Fruit fly (Drosophila melanogaster) whole organism, embryonic: ENCODE measurements around the gene intr.
A peak's percentile ranks its signal among the peaks of the same experiment; 100 is the strongest.

Experiments used
- Abd-B ChIP-seq: fragments of 200-800 bp; sonication (Bioruptor generic); optimal IDR thresholded peaks from 2 replicates; lab custom pipeline; 2018; ENCODE audit warnings: missing biosample characterization, mild to moderate bottlenecking, missing genetic modification characterization, moderate library complexity
- CG10654 ChIP-seq: fragments of 200-800 bp; sonication (Bioruptor generic); optimal IDR thresholded peaks from 2 replicates; lab custom pipeline; 2016; ENCODE audit warnings: missing biosample characterization, missing genetic modification characterization
- CG11723 ChIP-seq: fragments of 200-800 bp; sonication (Bioruptor generic); optimal IDR thresholded peaks from 2 replicates; lab custom pipeline; 2017; ENCODE audit warnings: missing biosample characterization, mild to moderate bottlenecking, missing genetic modification characterization
- CG13424 ChIP-seq: fragments of 200-800 bp; sonication (Bioruptor generic); optimal IDR thresholded peaks from 2 replicates; lab custom pipeline; 2019; ENCODE audit warnings: missing biosample characterization, mild to moderate bottlenecking, missing genetic modification characterization, moderate library complexity
- CG15514 ChIP-seq: fragments of 200-800 bp; sonication (Bioruptor generic); optimal IDR thresholded peaks from 3 replicates; lab custom pipeline; 2017; ENCODE audit warnings: missing biosample characterization, missing genetic modification characterization, mild to moderate bottlenecking, moderate library complexity, missing genetic modification reagents
- CG16813 ChIP-seq: fragments of 200-800 bp; sonication (Bioruptor generic); IDR thresholded peaks from 3 replicates; pipeline ENCODE4 v1.3.6; 2022; ENCODE audit warnings: missing biosample characterization, missing genetic modification characterization; ENCODE audit not compliant: partially characterized antibody
- CG17385 ChIP-seq: fragments of 200-800 bp; sonication (Bioruptor generic); optimal IDR thresholded peaks from 3 replicates; lab custom pipeline; 2018; ENCODE audit warnings: missing biosample characterization, mild to moderate bottlenecking, missing genetic modification characterization
- CG18764 ChIP-seq: fragments of 200-800 bp; sonication (Bioruptor generic); optimal IDR thresholded peaks from 3 replicates; lab custom pipeline; 2016; ENCODE audit warnings: missing biosample characterization, missing genetic modification characterization
- CG2129 ChIP-seq: fragments of 200-800 bp; sonication (Bioruptor generic); IDR thresholded peaks from 2 replicates; pipeline ENCODE4 v1.3.6; 2022; ENCODE audit warnings: missing biosample characterization, missing genetic modification characterization; ENCODE audit not compliant: partially characterized antibody
- CG30431 ChIP-seq: fragments of 200-800 bp; sonication (Bioruptor generic); optimal IDR thresholded peaks from 2 replicates; lab custom pipeline; 2017; ENCODE audit warnings: missing biosample characterization, missing genetic modification characterization
- CG4424 ChIP-seq: fragments of 200-800 bp; sonication (Bioruptor generic); optimal IDR thresholded peaks from 3 replicates; lab custom pipeline; 2016; ENCODE audit warnings: missing biosample characterization, missing genetic modification characterization
- CG5953 ChIP-seq: fragments of 200-800 bp; sonication (Bioruptor generic); IDR thresholded peaks from 2 replicates; pipeline ENCODE4 v1.3.6; 2022; ENCODE audit warnings: missing biosample characterization, missing genetic modification characterization
- CG6854 ChIP-seq: fragments of 200-800 bp; sonication (Bioruptor generic); optimal IDR thresholded peaks from 3 replicates; lab custom pipeline; 2017; ENCODE audit warnings: missing biosample characterization, mild to moderate bottlenecking, missing genetic modification characterization
- CG7556 ChIP-seq: fragments of 200-800 bp; sonication (Bioruptor generic); optimal IDR thresholded peaks from 2 replicates; lab custom pipeline; 2017; ENCODE audit warnings: missing biosample characterization, mild to moderate bottlenecking, missing genetic modification characterization
- CG8924 ChIP-seq: fragments of 200-800 bp; optimal IDR thresholded peaks from 3 replicates; lab custom pipeline; 2019; ENCODE audit warnings: missing biosample characterization, mild to moderate bottlenecking, missing genetic modification characterization, moderate library complexity
- CG9817 ChIP-seq: fragments of 200-800 bp; sonication (Bioruptor generic); optimal IDR thresholded peaks from 2 replicates; lab custom pipeline; 2018; ENCODE audit warnings: missing biosample characterization, mild to moderate bottlenecking, missing genetic modification characterization, moderate library complexity
- Dbx ChIP-seq: fragments of 200-800 bp; sonication (Bioruptor generic); IDR thresholded peaks from 3 replicates; pipeline ENCODE4 v1.3.6; 2022; ENCODE audit warnings: missing biosample characterization, missing genetic modification characterization
- Dfd ChIP-seq, 2 experiments: fragments of >200 bp; optimal IDR thresholded peaks; 2 replicates each; lab custom pipeline; 2017; ENCODE audit warnings: missing biosample characterization in 2 of 2, missing genetic modification characterization in 2 of 2
- Fer2 ChIP-seq: fragments of 200-800 bp; sonication (Bioruptor generic); optimal IDR thresholded peaks from 2 replicates; lab custom pipeline; 2018; ENCODE audit warnings: missing biosample characterization, mild to moderate bottlenecking, missing genetic modification characterization, moderate library complexity
- Hey ChIP-seq: fragments of 200-800 bp; sonication (Bioruptor generic); optimal IDR thresholded peaks from 3 replicates; lab custom pipeline; 2018; ENCODE audit warnings: missing biosample characterization, mild to moderate bottlenecking, missing genetic modification characterization
- HmgZ ChIP-seq: fragments of 200-800 bp; sonication (Bioruptor generic); optimal IDR thresholded peaks from 2 replicates; lab custom pipeline; 2018; ENCODE audit warnings: missing biosample characterization, mild to moderate bottlenecking, missing genetic modification characterization
- MESR4 ChIP-seq: fragments of 200-800 bp; sonication (Bioruptor generic); optimal IDR thresholded peaks from 2 replicates; lab custom pipeline; 2018; ENCODE audit warnings: missing biosample characterization, mild to moderate bottlenecking, missing genetic modification characterization, moderate library complexity
- MTF-1 ChIP-seq: fragments of 200-800 bp; sonication (Bioruptor generic); optimal IDR thresholded peaks from 2 replicates; lab custom pipeline; 2018; ENCODE audit warnings: missing biosample characterization, mild to moderate bottlenecking, missing genetic modification characterization, borderline replicate concordance
- Mes4 ChIP-seq: fragments of 200-800 bp; sonication (Bioruptor generic); optimal IDR thresholded peaks from 2 replicates; lab custom pipeline; 2016; ENCODE audit warnings: missing biosample characterization, missing genetic modification characterization
- Sry-δ ChIP-seq: fragments of 200-800 bp; sonication (Bioruptor generic); optimal IDR thresholded peaks from 2 replicates; lab custom pipeline; 2016; ENCODE audit warnings: missing biosample characterization, missing genetic modification characterization
- Taf1 ChIP-seq: fragments of 200-800 bp; sonication (Bioruptor generic); IDR thresholded peaks from 2 replicates; pipeline ENCODE4 v1.3.6; 2022; ENCODE audit warnings: missing biosample characterization, missing genetic modification characterization
- Xbp1 ChIP-seq: fragments of 200-800 bp; sonication (Bioruptor generic); optimal IDR thresholded peaks from 3 replicates; lab custom pipeline; 2016; ENCODE audit warnings: missing biosample characterization, mild to moderate bottlenecking, missing genetic modification characterization
- bigmax ChIP-seq: fragments of 200-800 bp; sonication (Bioruptor generic); optimal IDR thresholded peaks from 2 replicates; lab custom pipeline; 2018; ENCODE audit warnings: missing biosample characterization, mild to moderate bottlenecking, missing genetic modification characterization
- bowl ChIP-seq: fragments of 200-800 bp; sonication (Bioruptor generic); IDR thresholded peaks from 2 replicates; pipeline ENCODE4 v1.3.6; 2022; ENCODE audit warnings: missing biosample characterization, missing genetic modification characterization
- cg ChIP-seq: fragments of 200-800 bp; sonication (Bioruptor generic); optimal IDR thresholded peaks from 3 replicates; lab custom pipeline; 2019; ENCODE audit warnings: missing biosample characterization, mild to moderate bottlenecking, missing genetic modification characterization, moderate library complexity
- ci ChIP-seq: fragments of 200-800 bp; sonication (Bioruptor generic); IDR thresholded peaks from 3 replicates; pipeline ENCODE4 v1.3.6; 2022; ENCODE audit warnings: missing biosample characterization, missing genetic modification characterization
- cwo ChIP-seq: fragments of 200-800 bp; sonication (Bioruptor generic); optimal IDR thresholded peaks from 3 replicates; lab custom pipeline; 2017; ENCODE audit warnings: missing biosample characterization, missing genetic modification characterization, mild to moderate bottlenecking, moderate library complexity, missing genetic modification reagents
- emc ChIP-seq: fragments of 200-800 bp; sonication (Bioruptor generic); optimal IDR thresholded peaks from 2 replicates; lab custom pipeline; 2016; ENCODE audit warnings: missing biosample characterization, missing genetic modification characterization
- ems ChIP-seq: fragments of 200-800 bp; sonication (Bioruptor generic); optimal IDR thresholded peaks from 3 replicates; lab custom pipeline; 2016; ENCODE audit warnings: missing biosample characterization, missing genetic modification characterization
- ewg ChIP-seq: fragments of 200-800 bp; sonication (Bioruptor generic); optimal IDR thresholded peaks from 3 replicates; lab custom pipeline; 2017; ENCODE audit warnings: mild to moderate bottlenecking, missing biosample characterization, missing genetic modification reagents, missing genetic modification characterization
- fu2 ChIP-seq: fragments of 200-800 bp; sonication (Bioruptor generic); optimal IDR thresholded peaks from 2 replicates; lab custom pipeline; 2016; ENCODE audit warnings: missing biosample characterization, missing genetic modification characterization
- gcm ChIP-seq: fragments of 200-800 bp; sonication (Bioruptor generic); optimal IDR thresholded peaks from 2 replicates; lab custom pipeline; 2019; ENCODE audit warnings: missing biosample characterization, mild to moderate bottlenecking, missing genetic modification characterization, moderate library complexity
- gem ChIP-seq: fragments of 200-800 bp; sonication (Bioruptor generic); optimal IDR thresholded peaks from 2 replicates; lab custom pipeline; 2019; ENCODE audit warnings: missing biosample characterization, mild to moderate bottlenecking, missing genetic modification characterization, moderate library complexity
- klu ChIP-seq: fragments of 200-800 bp; sonication (Bioruptor generic); IDR thresholded peaks from 2 replicates; pipeline ENCODE4 v1.3.6; 2022; ENCODE audit warnings: missing biosample characterization, missing genetic modification characterization
- odd ChIP-seq: fragments of 200-800 bp; sonication (Bioruptor generic); optimal IDR thresholded peaks from 2 replicates; lab custom pipeline; 2017; ENCODE audit warnings: missing biosample characterization, mild to moderate bottlenecking, missing genetic modification characterization
- salm ChIP-seq: fragments of 200-800 bp; sonication (Bioruptor generic); optimal IDR thresholded peaks from 2 replicates; lab custom pipeline; 2018; ENCODE audit warnings: missing biosample characterization, mild to moderate bottlenecking, missing genetic modification characterization
- sens-2 ChIP-seq: fragments of 200-800 bp; sonication (Bioruptor generic); IDR thresholded peaks from 2 replicates; pipeline ENCODE4 v1.3.6; 2022; ENCODE audit warnings: missing biosample characterization, missing genetic modification characterization
- slbo ChIP-seq: fragments of 200-800 bp; sonication (Bioruptor generic); IDR thresholded peaks from 2 replicates; pipeline ENCODE4 v1.3.6; 2022; ENCODE audit warnings: missing biosample characterization, missing genetic modification characterization
- so ChIP-seq: fragments of 200-800 bp; sonication (Bioruptor generic); IDR thresholded peaks from 3 replicates; pipeline ENCODE4 v1.3.6; 2022; ENCODE audit warnings: missing biosample characterization, missing genetic modification characterization
- tgo ChIP-seq: fragments of 200-800 bp; sonication (Bioruptor generic); IDR thresholded peaks from 3 replicates; pipeline ENCODE4 v1.3.6; 2022; ENCODE audit warnings: missing biosample characterization, missing genetic modification characterization
- twi ChIP-seq: fragments of 200-800 bp; optimal IDR thresholded peaks from 2 replicates; lab custom pipeline; 2019; ENCODE audit warnings: missing biosample characterization, mild to moderate bottlenecking, missing genetic modification characterization, moderate library complexity
- unc-4 ChIP-seq: fragments of 200-800 bp; sonication (Bioruptor generic); IDR thresholded peaks from 2 replicates; pipeline ENCODE4 v1.3.6; 2022; ENCODE audit warnings: missing biosample characterization, missing genetic modification characterization; ENCODE audit not compliant: partially characterized antibody
- vvl ChIP-seq: fragments of 200-800 bp; sonication (Bioruptor generic); IDR thresholded peaks from 2 replicates; pipeline ENCODE4 v1.3.6; 2022; ENCODE audit warnings: missing biosample characterization, missing genetic modification characterization
- zen ChIP-seq: fragments of 200-800 bp; sonication (Bioruptor generic); optimal IDR thresholded peaks from 3 replicates; lab custom pipeline; 2018; ENCODE audit warnings: missing biosample characterization, mild to moderate bottlenecking, missing genetic modification characterization, moderate library complexity

Gene intr

DNA sequence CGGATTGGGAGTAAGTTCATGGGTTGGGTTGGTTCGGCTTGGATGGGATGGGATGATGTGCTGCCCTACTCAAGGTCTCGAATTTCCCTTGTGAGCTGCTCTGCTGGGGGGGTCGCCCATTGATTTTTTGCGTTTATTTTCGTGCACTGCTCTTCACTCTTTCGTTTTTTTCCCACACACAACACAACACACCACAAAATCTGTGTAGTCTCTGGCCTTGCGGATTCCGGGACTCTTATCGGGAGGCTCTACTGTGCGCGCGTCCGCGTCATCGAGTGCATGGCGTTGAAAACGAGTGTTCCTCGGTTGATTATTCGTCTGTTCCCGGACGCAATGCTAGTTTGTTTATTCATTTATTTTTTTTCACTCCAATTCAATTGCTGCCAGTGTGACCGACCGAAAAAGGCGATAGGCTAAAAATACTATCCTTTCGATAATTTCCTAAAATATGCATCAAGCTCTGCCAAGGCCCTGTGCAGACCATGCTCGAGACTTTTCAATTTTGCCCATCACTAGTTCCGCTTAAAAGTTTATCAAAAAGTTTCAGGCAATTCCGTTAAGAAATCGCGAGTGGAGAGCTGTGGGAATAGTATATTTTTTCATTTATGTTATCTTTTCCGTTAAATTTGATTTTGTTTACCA lies 41.4 kb downstream of the intr start, which contains the start of gene WASp (continued):
- peak; percentile 87 for TF ChIP-seq vvl (GFP tag; lab: Robert Waterston, UW)
- TF ChIP-seq CG10654 (GFP tag; lab: Kevin White, UChicago) = peak; percentile 55
- TF ChIP-seq bigmax (GFP tag; lab: Kevin White, UChicago) = no peak
- TF ChIP-seq CG6854 (GFP tag; lab: Kevin White, UChicago) = no peak
- TF ChIP-seq klu (GFP tag; lab: Robert Waterston, UW) = no peak
- TF ChIP-seq Abd-B (GFP tag; lab: Kevin White, UChicago) = peak; percentile 18
- peak; percentile 94 for TF ChIP-seq Sry-δ (GFP tag; lab: Kevin White, UChicago)
- peak; percentile 65 for TF ChIP-seq CG4424 (GFP tag; lab: Kevin White, UChicago)
- TF ChIP-seq tgo (GFP tag; lab: Robert Waterston, UW) = peak; percentile 62
- TF ChIP-seq emc (GFP tag; lab: Kevin White, UChicago) = peak; percentile 75
- TF ChIP-seq cg = no peak
- no peak for TF ChIP-seq odd (GFP tag; lab: Kevin White, UChicago)
- no peak for TF ChIP-seq Dfd (GFP tag; optimal IDR thresholded peaks at IDR 0.05; lab: Kevin White, UChicago)
- peak; percentile 72 for TF ChIP-seq ems (GFP tag; lab: Kevin White, UChicago)
- TF ChIP-seq twi = no peak
- no peak for TF ChIP-seq gcm
- peak; percentile 65 for TF ChIP-seq ewg (GFP tag; lab: Kevin White, UChicago)
- TF ChIP-seq CG30431 (GFP tag; lab: Kevin White, UChicago) = peak; percentile 32
- peak; percentile 40; the same call in 1 of the 2 replicates for TF ChIP-seq bowl (GFP tag; lab: Robert Waterston, UW)
- peak; percentile 66 for TF ChIP-seq MESR4
- TF ChIP-seq Mes4 (GFP tag; lab: Kevin White, UChicago) = peak; percentile 78
- TF ChIP-seq CG9817 (tag; lab: Kevin White, UChicago) = peak; percentile 75
- peak; percentile 68; the same call in 1 of the 3 replicates for TF ChIP-seq so (GFP tag; lab: Robert Waterston, UW)
- TF ChIP-seq unc-4 = peak; percentile 63
- no peak for TF ChIP-seq Taf1
- TF ChIP-seq HmgZ (tag; lab: Kevin White, UChicago) = peak; percentile 86
- peak; percentile 49 for TF ChIP-seq CG8924 (tag; lab: Kevin White, UChicago)
- TF ChIP-seq zen (tag; lab: Kevin White, UChicago) = peak; percentile 49
- TF ChIP-seq fu2 = peak; percentile 73
- TF ChIP-seq Fer2 = peak; percentile 18
- TF ChIP-seq CG17385 (GFP tag; lab: Kevin White, UChicago) = no peak
- TF ChIP-seq CG13424 (tag; lab: Kevin White, UChicago) = peak; percentile 53
- TF ChIP-seq salm (tag; lab: Kevin White, UChicago) = peak; percentile 32
- TF ChIP-seq slbo (GFP tag; lab: Robert Waterston, UW) = peak; percentile 67
- TF ChIP-seq Hey (tag; lab: Kevin White, UChicago) = peak; percentile 45
- TF ChIP-seq CG2129 (GFP tag; lab: Robert Waterston, UW) = no peak
- TF ChIP-seq sens-2 = 0 out of 2 replicates have a peak, but pooled peaks have one; percentile 42
- peak; percentile 88 for TF ChIP-seq CG15514 (GFP tag; lab: Kevin White, UChicago)
- TF ChIP-seq cwo (GFP tag; lab: Kevin White, UChicago) = no peak
- TF ChIP-seq MTF-1 (GFP tag; lab: Kevin White, UChicago) = peak; percentile 60
- peak; percentile 80 for TF ChIP-seq Xbp1 (GFP tag; lab: Kevin White, UChicago)
- TF ChIP-seq CG11723 (GFP tag; lab: Kevin White, UChicago) = no peak
- no peak for TF ChIP-seq CG18764 (GFP tag; lab: Kevin White, UChicago)
- TF ChIP-seq CG16813 (GFP tag; lab: Robert Waterston, UW) = peak; percentile 51; the same call in 2 of the 3 replicates
- TF ChIP-seq ci = peak; percentile 94
- TF ChIP-seq gem (tag; lab: Kevin White, UChicago) = no peak
- TF ChIP-seq CG7556 (GFP tag; lab: Kevin White, UChicago) = no peak
- TF ChIP-seq CG5953 (GFP tag; lab: Robert Waterston, UW) = 0 out of 2 replicates have a peak, but pooled peaks have one; percentile 22
- TF ChIP-seq Dbx = peak; percentile 52; the same call in 1 of the 3 replicates
